Fruit fly (Drosophila melanogaster) whole organism, prepupa: Measurements from ENCODE around the gene Nuak.

Experiments used
- Blimp-1 ChIP-seq: fragments of 200-800 bp; sonication (Bioruptor generic); optimal IDR thresholded peaks from 3 replicates; lab custom pipeline; 2017; ENCODE audit warnings: missing biosample characterization, missing genetic modification characterization, mild to moderate bottlenecking, moderate library complexity, missing genetic modification reagents
- CG10631 ChIP-seq: fragments of 200-800 bp; sonication (Bioruptor generic); optimal IDR thresholded peaks from 2 replicates; lab custom pipeline; 2016; ENCODE audit warnings: missing biosample characterization, missing genetic modification characterization
- CG10669 ChIP-seq: fragments of 200-800 bp; sonication (Bioruptor generic); optimal IDR thresholded peaks from 3 replicates; lab custom pipeline; 2018; ENCODE audit warnings: missing biosample characterization, mild to moderate bottlenecking, missing genetic modification characterization, moderate library complexity
- CG11294 ChIP-seq: fragments of 200-800 bp; sonication (Bioruptor generic); IDR thresholded peaks from 2 replicates; pipeline ENCODE4 v1.3.6; 2022; ENCODE audit warnings: missing biosample characterization, missing genetic modification characterization
- CG11762 ChIP-seq: fragments of 200-800 bp; sonication (Bioruptor generic); optimal IDR thresholded peaks from 3 replicates; lab custom pipeline; 2016; ENCODE audit warnings: missing biosample characterization, missing genetic modification characterization; ENCODE audit not compliant: insufficient read depth
- CG11902 ChIP-seq: fragments of 200-800 bp; sonication (Bioruptor generic); optimal IDR thresholded peaks from 3 replicates; lab custom pipeline; 2016; ENCODE audit warnings: missing biosample characterization, missing genetic modification characterization
- CG15336 ChIP-seq: fragments of 200-800 bp; sonication (Bioruptor generic); IDR thresholded peaks from 2 replicates; pipeline ENCODE4 v1.3.6; 2022; ENCODE audit warnings: missing biosample characterization, missing genetic modification characterization
- CG1621 ChIP-seq: fragments of 200-800 bp; sonication (Bioruptor generic); optimal IDR thresholded peaks from 3 replicates; lab custom pipeline; 2018; ENCODE audit warnings: missing biosample characterization, mild to moderate bottlenecking, missing genetic modification characterization
- CG16779 ChIP-seq: fragments of 200-800 bp; sonication (Bioruptor generic); optimal IDR thresholded peaks from 3 replicates; lab custom pipeline; 2017; ENCODE audit warnings: missing biosample characterization, mild to moderate bottlenecking, missing genetic modification characterization
- CG3032 ChIP-seq: fragments of 200-800 bp; optimal IDR thresholded peaks from 2 replicates; lab custom pipeline; 2019; ENCODE audit warnings: missing biosample characterization, mild to moderate bottlenecking, missing genetic modification characterization, moderate library complexity
- CG31627 ChIP-seq: fragments of 200-800 bp; sonication (Bioruptor generic); optimal IDR thresholded peaks from 3 replicates; lab custom pipeline; 2016; ENCODE audit warnings: missing biosample characterization, missing genetic modification characterization
- CG32006 ChIP-seq: fragments of 200-800 bp; sonication (Bioruptor generic); optimal IDR thresholded peaks from 3 replicates; lab custom pipeline; 2017; ENCODE audit warnings: missing biosample characterization, mild to moderate bottlenecking, missing genetic modification characterization
- CG34406 ChIP-seq: fragments of 200-800 bp; sonication (Bioruptor generic); optimal IDR thresholded peaks from 3 replicates; lab custom pipeline; 2016; ENCODE audit warnings: missing biosample characterization, missing genetic modification characterization
- CG4318 ChIP-seq: fragments of 200-800 bp; sonication (Bioruptor generic); optimal IDR thresholded peaks from 3 replicates; lab custom pipeline; 2017; ENCODE audit warnings: missing biosample characterization, mild to moderate bottlenecking, missing genetic modification characterization
- CG6163 ChIP-seq: fragments of 200-800 bp; sonication (Bioruptor generic); IDR thresholded peaks from 3 replicates; pipeline ENCODE4 v1.3.6; 2022; ENCODE audit warnings: missing biosample characterization, missing genetic modification characterization
- CG6276 ChIP-seq: fragments of 200-800 bp; sonication (Bioruptor generic); optimal IDR thresholded peaks from 2 replicates; lab custom pipeline; 2017; ENCODE audit warnings: missing biosample characterization, mild to moderate bottlenecking, missing genetic modification characterization
- CG6792 ChIP-seq: fragments of 200-800 bp; sonication (Bioruptor generic); optimal IDR thresholded peaks from 3 replicates; lab custom pipeline; 2016; ENCODE audit warnings: missing biosample characterization, missing genetic modification characterization
- CG6854 ChIP-seq: fragments of 200-800 bp; sonication (Bioruptor generic); optimal IDR thresholded peaks from 2 replicates; lab custom pipeline; 2017; ENCODE audit warnings: missing biosample characterization, mild to moderate bottlenecking, missing genetic modification characterization
- CG7368 ChIP-seq: fragments of 200-800 bp; sonication (Bioruptor generic); optimal IDR thresholded peaks from 3 replicates; lab custom pipeline; 2016; ENCODE audit warnings: missing biosample characterization, missing genetic modification characterization
- CG8119 ChIP-seq: fragments of 200-800 bp; sonication (Bioruptor generic); IDR thresholded peaks from 3 replicates; pipeline ENCODE4 v1.3.6; 2022; ENCODE audit warnings: missing biosample characterization, missing genetic modification characterization
- CG8319 ChIP-seq: fragments of 200-800 bp; sonication (Bioruptor generic); optimal IDR thresholded peaks from 3 replicates; lab custom pipeline; 2016; ENCODE audit warnings: missing biosample characterization, missing genetic modification characterization
- CG8632 ChIP-seq: fragments of 200-800 bp; sonication (Bioruptor generic); optimal IDR thresholded peaks from 3 replicates; lab custom pipeline; 2016; ENCODE audit warnings: missing biosample characterization, missing genetic modification characterization
- CG9139 ChIP-seq: fragments of 200-800 bp; sonication (Bioruptor generic); optimal IDR thresholded peaks from 3 replicates; lab custom pipeline; 2017; ENCODE audit warnings: missing biosample characterization, mild to moderate bottlenecking, missing genetic modification characterization
- Eip75B ChIP-seq: fragments of 200-800 bp; sonication (Bioruptor generic); optimal IDR thresholded peaks from 3 replicates; lab custom pipeline; 2016; ENCODE audit warnings: missing biosample characterization, missing genetic modification characterization
- Eip93F ChIP-seq: fragments of 200-800 bp; sonication (Bioruptor generic); optimal IDR thresholded peaks from 2 replicates; lab custom pipeline; 2016; ENCODE audit warnings: missing biosample characterization, mild to moderate bottlenecking, missing genetic modification characterization
- Ets21C ChIP-seq: fragments of 200-800 bp; sonication (Bioruptor generic); optimal IDR thresholded peaks from 3 replicates; lab custom pipeline; 2016; ENCODE audit warnings: missing biosample characterization, missing genetic modification characterization
- Hr38 ChIP-seq: sonication (Bioruptor generic); optimal IDR thresholded peaks from 2 replicates; lab custom pipeline; 2016; ENCODE audit warnings: missing biosample characterization, missing genetic modification characterization
- Hr39 ChIP-seq: fragments of 200-800 bp; sonication (Bioruptor generic); optimal IDR thresholded peaks from 2 replicates; lab custom pipeline; 2016; ENCODE audit warnings: missing biosample characterization, missing genetic modification characterization
- Hr4 ChIP-seq: fragments of 200-800 bp; sonication (Bioruptor generic); optimal IDR thresholded peaks from 3 replicates; lab custom pipeline; 2016; ENCODE audit warnings: missing biosample characterization, missing genetic modification characterization
- Lpt ChIP-seq: fragments of 200-800 bp; sonication (Bioruptor generic); optimal IDR thresholded peaks from 3 replicates; lab custom pipeline; 2016; ENCODE audit warnings: missing biosample characterization, missing genetic modification characterization
- OdsH ChIP-seq: fragments of 200-800 bp; sonication (Bioruptor generic); optimal IDR thresholded peaks from 3 replicates; lab custom pipeline; 2016; ENCODE audit warnings: missing biosample characterization, missing genetic modification characterization
- Smox ChIP-seq: fragments of 200-800 bp; sonication (Bioruptor generic); optimal IDR thresholded peaks from 3 replicates; lab custom pipeline; 2016; ENCODE audit warnings: missing biosample characterization, missing genetic modification characterization
- Sox14 ChIP-seq: fragments of 200-800 bp; sonication (Bioruptor generic); optimal IDR thresholded peaks from 3 replicates; lab custom pipeline; 2016; ENCODE audit warnings: missing biosample characterization, missing genetic modification characterization
- Sox15 ChIP-seq: fragments of 200-800 bp; sonication (Bioruptor generic); optimal IDR thresholded peaks from 3 replicates; lab custom pipeline; 2016; ENCODE audit warnings: missing biosample characterization, missing genetic modification characterization
- achi ChIP-seq: fragments of 200-800 bp; sonication (Bioruptor generic); optimal IDR thresholded peaks from 3 replicates; lab custom pipeline; 2016; ENCODE audit warnings: missing biosample characterization, missing genetic modification characterization
- acj6 ChIP-seq: fragments of 200-800 bp; sonication (Bioruptor generic); optimal IDR thresholded peaks from 3 replicates; lab custom pipeline; 2016; ENCODE audit warnings: missing biosample characterization, missing genetic modification characterization
- eg ChIP-seq: fragments of 200-800 bp; sonication (Bioruptor generic); IDR thresholded peaks from 3 replicates; pipeline ENCODE4 v1.3.6; 2022; ENCODE audit warnings: missing biosample characterization, missing genetic modification characterization
- esn ChIP-seq: fragments of 200-800 bp; sonication (Bioruptor generic); optimal IDR thresholded peaks from 2 replicates; lab custom pipeline; 2016; ENCODE audit warnings: missing biosample characterization, mild to moderate bottlenecking, missing genetic modification characterization, moderate library complexity
- fd59A ChIP-seq: fragments of 200-800 bp; sonication (Bioruptor generic); optimal IDR thresholded peaks from 2 replicates; lab custom pipeline; 2017; ENCODE audit warnings: missing biosample characterization, mild to moderate bottlenecking, missing genetic modification characterization, missing genetic modification reagents
- fkh ChIP-seq: fragments of 200-800 bp; sonication (Bioruptor generic); optimal IDR thresholded peaks from 3 replicates; lab custom pipeline; 2017; ENCODE audit warnings: missing biosample characterization, mild to moderate bottlenecking, missing genetic modification characterization, moderate library complexity
- lz ChIP-seq: fragments of 200-800 bp; sonication (Bioruptor generic); optimal IDR thresholded peaks from 3 replicates; lab custom pipeline; 2016; ENCODE audit warnings: missing biosample characterization, missing genetic modification characterization
- net ChIP-seq: fragments of 200-800 bp; sonication (Bioruptor generic); optimal IDR thresholded peaks from 3 replicates; lab custom pipeline; 2016; ENCODE audit warnings: missing biosample characterization, missing genetic modification characterization
- pdm3 ChIP-seq: fragments of 200-800 bp; sonication (Bioruptor generic); optimal IDR thresholded peaks from 3 replicates; lab custom pipeline; 2016; ENCODE audit warnings: missing biosample characterization, missing genetic modification characterization
- spab ChIP-seq: fragments of 200-800 bp; sonication (Bioruptor generic); optimal IDR thresholded peaks from 2 replicates; lab custom pipeline; 2017; ENCODE audit warnings: missing biosample characterization, mild to moderate bottlenecking, missing genetic modification characterization, missing genetic modification reagents
- ss ChIP-seq, 2 experiments: fragments of 200-800 bp; sonication (Bioruptor generic); optimal IDR thresholded peaks; 2 replicates in 1 of 2; 3 replicates in 1 of 2; lab custom pipeline; 2017 to 2018; ENCODE audit warnings: mild to moderate bottlenecking in 2 of 2, missing biosample characterization in 2 of 2, missing genetic modification characterization in 2 of 2, moderate library complexity in 1 of 2
- topi ChIP-seq: fragments of 200-800 bp; sonication (Bioruptor generic); optimal IDR thresholded peaks from 3 replicates; lab custom pipeline; 2016; ENCODE audit warnings: missing biosample characterization, missing genetic modification characterization

Gene Nuak

dm6 chr3R:10350741-10351629 lies 86.9 kb downstream of the Nuak start (continued):
- TF ChIP-seq CG11762 (GFP tag; lab: Kevin White, UChicago): peak; percentile 78
- peak; percentile 81 for TF ChIP-seq net (GFP tag; lab: Kevin White, UChicago)
- peak; percentile 97 for TF ChIP-seq Blimp-1 (GFP tag; lab: Kevin White, UChicago)
- TF ChIP-seq Eip93F (GFP tag; lab: Kevin White, UChicago): peak; percentile 76
- TF ChIP-seq acj6 (GFP tag; lab: Kevin White, UChicago): peak; percentile 84
- peak; percentile 91 for TF ChIP-seq esn
- peak; percentile 79 for TF ChIP-seq Sox15 (GFP tag; lab: Kevin White, UChicago)
- peak; percentile 81 for TF ChIP-seq Sox14 (GFP tag; lab: Kevin White, UChicago)
- TF ChIP-seq fd59A (GFP tag; lab: Kevin White, UChicago): peak; percentile 62
- TF ChIP-seq CG8319 (GFP tag; lab: Kevin White, UChicago): peak; percentile 61
- no peak for TF ChIP-seq eg
- no peak for TF ChIP-seq CG6854 (GFP tag; lab: Kevin White, UChicago)
- peak; percentile 72 for TF ChIP-seq Lpt (GFP tag; lab: Kevin White, UChicago)
- TF ChIP-seq CG4318 (GFP tag; lab: Kevin White, UChicago): peak; percentile 74
- peak; percentile 86 for TF ChIP-seq OdsH (GFP tag; lab: Kevin White, UChicago)
- peak; percentile 72 for TF ChIP-seq Ets21C
- TF ChIP-seq CG11902 (GFP tag; lab: Kevin White, UChicago): peak; percentile 72
- TF ChIP-seq CG16779 (tag; lab: Kevin White, UChicago): no peak
- peak; percentile 87 for TF ChIP-seq lz (GFP tag; lab: Kevin White, UChicago)
- no peak for TF ChIP-seq CG9139 (GFP tag; lab: Kevin White, UChicago)
- peak; percentile 79 for TF ChIP-seq CG6276 (GFP tag; lab: Kevin White, UChicago)
- no peak for TF ChIP-seq CG11294
- TF ChIP-seq CG3032: peak; percentile 72
- TF ChIP-seq CG7368 (GFP tag; lab: Kevin White, UChicago): peak; percentile 62
- TF ChIP-seq CG34406 (GFP tag; lab: Kevin White, UChicago): peak; percentile 79
- peak; percentile 84 for TF ChIP-seq Smox (GFP tag; lab: Kevin White, UChicago)
- no peak for TF ChIP-seq ss (GFP tag; optimal IDR thresholded peaks at IDR 0.05; lab: Kevin White, UChicago)
- peak; percentile 89 for TF ChIP-seq CG31627 (GFP tag; lab: Kevin White, UChicago)
- TF ChIP-seq CG8632 (GFP tag; lab: Kevin White, UChicago): peak; percentile 74
- TF ChIP-seq Hr4 (GFP tag; lab: Kevin White, UChicago): peak; percentile 90
- TF ChIP-seq CG10669 (GFP tag; lab: Kevin White, UChicago): peak; percentile 53
- peak; percentile 85 for TF ChIP-seq pdm3
- TF ChIP-seq CG6792 (GFP tag; lab: Kevin White, UChicago): peak; percentile 70
- TF ChIP-seq CG8119: no peak
- TF ChIP-seq Hr38 (GFP tag; lab: Kevin White, UChicago): no peak
- TF ChIP-seq CG32006 (GFP tag; lab: Kevin White, UChicago): peak; percentile 89
- peak; percentile 23 for TF ChIP-seq CG1621 (tag; lab: Kevin White, UChicago)

- TF ChIP-seq Hr39 (GFP tag; lab: Kevin White, UChicago) (no peak), CG6163 (GFP tag; lab: Robert Waterston, UW) (no peak), net (GFP tag; lab: Kevin White, UChicago) (peak; percentile 93), CG8632 (GFP tag; lab: Kevin White, UChicago) (peak; percentile 78), Ets21C (no peak), CG8319 (GFP tag; lab: Kevin White, UChicago) (peak; percentile 64), CG16779 (tag; lab: Kevin White, UChicago) (peak; percentile 98), CG4318 (GFP tag; lab: Kevin White, UChicago) (peak; percentile 65), CG10669 (GFP tag; lab: Kevin White, UChicago) (peak; percentile 98), CG31627 (GFP tag; lab: Kevin White, UChicago) (peak; percentile 8), CG15336 (GFP tag; lab: Robert Waterston, UW) (no peak), Eip75B (GFP tag; lab: Kevin White, UChicago) (peak; percentile 86), Blimp-1 (GFP tag; lab: Kevin White, UChicago) (peak; percentile 65), Hr4 (GFP tag; lab: Kevin White, UChicago) (peak; percentile 83), Smox (GFP tag; lab: Kevin White, UChicago) (peak; percentile 40), CG32006 (GFP tag; lab: Kevin White, UChicago) (peak; percentile 94), CG6854 (GFP tag; lab: Kevin White, UChicago) (peak; percentile 98), spab (GFP tag; lab: Kevin White, UChicago) (peak; percentile 99), Hr38 (GFP tag; lab: Kevin White, UChicago) (no peak), CG34406 (GFP tag; lab: Kevin White, UChicago) (peak; percentile 81), achi (GFP tag; lab: Kevin White, UChicago) (peak; percentile 82), CG11902 (GFP tag; lab: Kevin White, UChicago) (no peak), topi (GFP tag; lab: Kevin White, UChicago) (peak; percentile 44), CG10631 (GFP tag; lab: Kevin White, UChicago) (peak; percentile 79), fkh (GFP tag; lab: Kevin White, UChicago) (peak; percentile 72)
Observed at dm6 chr3R:10351960-10352458, 87.9 kb downstream of the Nuak start.
